Worm (Caenorhabditis elegans): ENCODE results near the gene math-13.

math-13 gene

DNA sequence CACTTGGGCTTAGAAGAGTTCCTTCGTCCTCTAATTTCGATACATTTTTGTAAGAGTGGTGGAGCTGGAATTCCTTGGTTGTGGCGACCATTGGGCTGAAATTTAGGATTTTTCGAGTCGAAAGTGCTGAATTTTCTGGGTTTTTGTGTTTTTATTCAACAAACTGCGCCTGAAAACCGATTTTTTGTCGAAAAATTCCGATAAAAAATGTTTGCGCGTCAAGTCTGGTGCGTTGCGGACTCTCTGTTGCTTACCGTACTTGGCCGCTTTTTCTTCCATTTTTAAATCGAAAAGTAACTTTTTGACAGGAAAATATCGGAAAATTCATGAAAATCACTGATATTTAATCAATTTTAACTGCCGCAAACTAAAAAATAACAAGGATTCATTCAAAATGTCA is 42.1 kb downstream of the math-13 start, which contains the start of gene bath-4:
bath-4 (minus strand) TSS at position 101 of the 400 bp plus-strand sequence.
- TF ChIP-seq unc-62 (GFP tag; optimal IDR thresholded peaks at IDR 0.05), result no peak

DNA sequence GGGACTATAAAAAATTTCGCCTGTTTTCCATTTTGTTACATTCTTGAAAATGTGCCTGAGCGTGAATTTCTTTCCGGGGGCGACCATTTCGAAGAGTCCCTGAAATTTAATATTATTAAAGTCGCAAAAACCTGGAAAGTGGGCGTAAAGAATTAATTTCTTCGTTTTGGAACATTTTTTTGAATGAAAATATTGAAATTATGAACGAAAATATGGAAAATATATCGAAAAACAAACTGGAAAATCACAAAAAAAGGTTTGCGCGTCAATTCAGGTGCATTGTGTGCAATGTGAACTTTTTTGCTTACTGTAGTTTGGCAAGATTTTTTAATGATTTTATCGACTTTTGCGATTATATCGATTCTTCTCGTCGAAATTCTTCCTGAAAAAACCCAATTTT is 45.3 kb downstream of the math-13 start, which contains the start of gene bath-7:
bath-7 (minus strand) TSS at position 101 of the 400 bp plus-strand sequence.
- no peak for TF ChIP-seq unc-62 (GFP tag; optimal IDR thresholded peaks at IDR 0.05)

DNA sequence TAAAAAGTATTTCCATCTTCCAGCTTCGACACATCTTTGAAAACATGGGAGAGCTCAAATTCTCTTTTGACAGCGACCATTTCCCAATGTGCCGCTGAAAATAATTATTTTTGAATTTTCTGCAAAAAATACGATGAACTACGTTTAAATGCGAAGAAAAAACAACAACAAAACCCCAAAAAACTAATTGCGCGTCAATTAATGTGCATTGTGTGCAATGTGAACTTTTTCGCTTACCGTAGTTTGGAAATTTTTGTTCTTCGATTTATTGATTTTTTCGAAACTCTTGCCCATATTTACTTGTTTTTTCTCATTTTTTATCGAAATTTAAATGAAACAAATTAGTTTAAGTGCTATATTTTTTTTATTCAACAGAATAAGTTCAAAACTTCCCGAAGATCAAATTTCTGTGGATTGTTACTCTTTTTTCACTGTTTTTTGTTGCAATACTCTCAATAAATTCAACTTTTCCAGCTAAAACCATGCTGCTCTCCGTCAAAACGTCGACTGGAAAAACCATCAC is 47.0 kb downstream of the math-13 start, which contains the start of the genes bath-2 and F52C6.4:
bath-2 (minus strand) TSS at position 101 of the 523 bp plus-strand sequence.
F52C6.4 (plus strand) TSS at position 473 of the 523 bp plus-strand sequence.
- TF ChIP-seq unc-62 (GFP tag; optimal IDR thresholded peaks at IDR 0.05), result no peak

DNA sequence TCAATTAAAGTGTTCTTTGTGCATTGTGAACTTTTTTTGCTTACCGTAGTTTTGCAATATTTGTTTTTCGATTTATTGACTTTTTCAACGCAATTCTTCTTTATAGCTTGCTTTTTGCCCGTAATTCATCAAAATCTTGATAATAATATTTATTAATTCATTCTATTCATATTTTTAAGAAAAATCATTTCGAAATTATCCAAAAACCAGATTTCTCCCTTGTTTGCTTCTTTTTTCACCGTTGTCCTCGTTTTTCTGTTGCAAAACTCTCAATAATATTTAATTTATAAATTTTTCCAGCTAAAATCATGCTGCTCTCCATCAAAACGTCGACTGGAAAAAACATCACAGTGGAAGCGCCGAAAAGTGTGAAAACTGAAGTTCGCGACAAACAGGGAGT is 48.7 kb downstream of the math-13 start, which contains the start of gene F52C6.3:
F52C6.3 (plus strand) TSS at position 301 of the 400 bp plus-strand sequence.
- no peak for TF ChIP-seq unc-62 (GFP tag; optimal IDR thresholded peaks at IDR 0.05)

DNA sequence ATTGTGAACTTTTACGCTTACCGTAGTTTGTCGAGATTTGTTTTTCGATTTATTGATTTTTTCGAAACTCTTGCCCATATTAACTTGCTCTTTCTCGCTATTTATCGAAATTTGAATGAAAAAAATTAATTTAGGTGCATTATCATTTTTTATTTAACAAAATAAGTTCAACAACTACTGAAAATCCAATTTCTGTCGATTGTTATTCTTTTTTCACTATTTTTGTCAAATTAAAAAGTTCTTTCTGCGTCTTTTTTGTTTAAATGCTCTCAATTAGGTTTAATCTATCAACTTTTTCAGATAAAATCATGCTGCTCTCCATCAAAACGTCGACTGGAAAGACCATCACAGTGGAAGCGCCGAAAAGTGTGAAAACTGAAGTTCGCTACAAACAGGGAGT is 50.4 kb downstream of the math-13 start, which contains the start of gene F52C6.2:
F52C6.2 (plus strand) TSS at position 301 of the 400 bp plus-strand sequence.
- no peak for TF ChIP-seq unc-62 (GFP tag; optimal IDR thresholded peaks at IDR 0.05)

Measured in whole organism, dauer.